Fruit fly (Drosophila melanogaster): Measurements from ENCODE around the gene RpL34a.

The RpL34a gene

dm6 chr3R:26017771-26018731, 41.0 kb downstream of the RpL34a start (continued):
- TF ChIP-seq corto (GFP tag; optimal IDR thresholded peaks at IDR 0.05) (peak; percentile 66), Sry-δ (GFP tag; optimal IDR thresholded peaks at IDR 0.05) (no peak), pros (GFP tag; optimal IDR thresholded peaks at IDR 0.05) (peak; percentile 87), Dip3 (GFP tag; optimal IDR thresholded peaks at IDR 0.05) (no peak), Mrtf (GFP tag; IDR thresholded peaks at IDR 0.05) (0 out of 3 replicates have a peak, but pooled peaks have one; percentile 3), CG33557 (GFP tag; optimal IDR thresholded peaks at IDR 0.05) (peak; percentile 99), Mad (GFP tag; optimal IDR thresholded peaks at IDR 0.05) (no peak), dan (GFP tag; IDR thresholded peaks at IDR 0.05) (0 out of 2 replicates have a peak, but pooled peaks have one; percentile 61), z (GFP tag; IDR thresholded peaks at IDR 0.05) (0 out of 3 replicates have a peak, but pooled peaks have one; percentile 4), tup (GFP tag; optimal IDR thresholded peaks at IDR 0.05) (no peak), Drgx (GFP tag; IDR thresholded peaks at IDR 0.05) (peak; percentile 28; the same call in 1 of the 2 replicates), grn (GFP tag; optimal IDR thresholded peaks at IDR 0.05) (no peak), hb (GFP tag; IDR thresholded peaks at IDR 0.05; ENCODE audit: partially characterized antibody) (no peak), wek (GFP tag; optimal IDR thresholded peaks at IDR 0.05) (no peak), amos (GFP tag; IDR thresholded peaks at IDR 0.05; ENCODE audit: partially characterized antibody) (no peak), CG11723 (GFP tag; optimal IDR thresholded peaks at IDR 0.05) (peak; percentile 74), jing (GFP tag; optimal IDR thresholded peaks at IDR 0.05) (peak; percentile 34), CG3281 (GFP tag; optimal IDR thresholded peaks at IDR 0.05) (peak; percentile 37), CG18599 (GFP tag; optimal IDR thresholded peaks at IDR 0.05) (peak; percentile 69), gro (GFP tag; optimal IDR thresholded peaks at IDR 0.05) (no peak), CHES-1-like (GFP tag; optimal IDR thresholded peaks at IDR 0.05) (no peak), CG15601 (tag; optimal IDR thresholded peaks at IDR 0.05) (peak; percentile 91), CG2202 (tag; optimal IDR thresholded peaks at IDR 0.05) (peak; percentile 86), Ptx1 (GFP tag; IDR thresholded peaks at IDR 0.05) (peak; percentile 73), Lim3 (GFP tag; IDR thresholded peaks at IDR 0.05) (no peak), CG11456 (GFP tag; IDR thresholded peaks at IDR 0.05) (no peak), twi (tag; optimal IDR thresholded peaks at IDR 0.05) (peak; percentile 82), CG4730 (GFP tag; IDR thresholded peaks at IDR 0.05) (no peak; the same call in none of the 2 replicates), E2f2 (GFP tag; IDR thresholded peaks at IDR 0.05) (peak; percentile 36; the same call in 1 of the 2 replicates), CG10147 (GFP tag; optimal IDR thresholded peaks at IDR 0.05) (peak; percentile 30), bigmax (GFP tag; optimal IDR thresholded peaks at IDR 0.05) (no peak), CG9932 (GFP tag; IDR thresholded peaks at IDR 0.05) (no peak), CG1792 (GFP tag; optimal IDR thresholded peaks at IDR 0.05) (no peak), nerfin-1 (tag; optimal IDR thresholded peaks at IDR 0.05) (peak; percentile 86), Dip2 (GFP tag; IDR thresholded peaks at IDR 0.05) (no peak), phol (tag; optimal IDR thresholded peaks at IDR 0.05) (peak; percentile 93), Xbp1 (GFP tag; optimal IDR thresholded peaks at IDR 0.05) (peak; percentile 63), hkb (optimal IDR thresholded peaks at IDR 0.05) (no peak), hkb (GFP tag; IDR thresholded peaks at IDR 0.05) (peak; percentile 26; the same call in 1 of the 2 replicates), CG4854 (GFP tag; optimal IDR thresholded peaks at IDR 0.05) (no peak), ac (GFP tag; optimal IDR thresholded peaks at IDR 0.05) (peak; percentile 82), aop (GFP tag; IDR thresholded peaks at IDR 0.05) (peak; percentile 74; the same call in 1 of the 2 replicates), NfI (GFP tag; optimal IDR thresholded peaks at IDR 0.05) (peak; percentile 22), pan (optimal IDR thresholded peaks at IDR 0.05) (no peak), pan (GFP tag; optimal IDR thresholded peaks at IDR 0.05 in 1 of 2, IDR thresholded peaks at IDR 0.05 in 1 of 2) (peak in 1 of 2 experiments; percentile 34), btn (GFP tag; optimal IDR thresholded peaks at IDR 0.05) (no peak), Eip74EF (GFP tag; optimal IDR thresholded peaks at IDR 0.05) (peak in 1 of 2 experiments; percentile 73), CG18619 (GFP tag; optimal IDR thresholded peaks at IDR 0.05) (peak; percentile 73)
